Worm (Caenorhabditis elegans) whole organism, L3 larva: ENCODE data around the gene Y116A8C.40.

Experiments used
- fkh-10 ChIP-seq: sonication (generic microtip); optimal IDR thresholded peaks from 2 replicates; lab custom pipeline; 2017; ENCODE audit warnings: missing biosample characterization, missing genetic modification reagents, missing genetic modification characterization
- fkh-2 ChIP-seq: fragments of 150-350 bp; optimal IDR thresholded peaks from 2 replicates; lab custom pipeline; 2014; ENCODE audit warnings: missing biosample characterization, missing genetic modification reagents, missing genetic modification characterization
- mdl-1 ChIP-seq: fragments of 150-350 bp; optimal IDR thresholded peaks from 2 replicates; lab custom pipeline; 2014; ENCODE audit warnings: missing biosample characterization, missing genetic modification characterization
- mml-1 ChIP-seq: fragments of 150-350 bp; sonication (generic microtip); optimal IDR thresholded peaks from 3 replicates; lab custom pipeline; 2014; ENCODE audit warnings: missing biosample characterization, missing genetic modification characterization
- ztf-11 ChIP-seq: fragments of 150-350 bp; optimal IDR thresholded peaks from 2 replicates; lab custom pipeline; 2014; ENCODE audit warnings: missing biosample characterization, missing genetic modification characterization

DNA sequence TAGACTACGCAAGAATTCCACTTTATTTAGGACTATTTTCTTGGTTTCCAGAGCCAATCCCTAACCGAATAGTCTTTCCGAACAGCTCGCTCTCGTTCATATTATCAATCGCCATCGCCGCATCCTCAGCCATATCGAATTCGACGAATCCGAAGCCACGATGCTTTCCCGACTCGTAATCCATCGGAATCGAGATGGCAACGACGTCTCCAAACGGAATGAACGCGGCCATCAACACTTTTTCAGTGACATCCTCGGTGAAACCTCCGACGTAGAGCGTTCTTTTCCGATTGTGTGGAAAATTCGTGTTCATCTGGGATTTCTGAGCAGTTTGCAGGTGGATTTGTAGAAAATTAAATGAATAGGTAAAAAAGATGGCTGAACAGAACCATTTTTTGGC, 34.4 kb downstream of the Y116A8C.40 start, which contains the start of gene cyn-13:
- no peak for TF ChIP-seq mml-1 (tag; lab: Kevin White, UChicago)
- TF ChIP-seq mdl-1 (tag; lab: Kevin White, UChicago) = no peak
- no peak for TF ChIP-seq fkh-2 (tag; lab: Kevin White, UChicago)
- no peak for TF ChIP-seq ztf-11 (tag; lab: Kevin White, UChicago)
- TF ChIP-seq fkh-10 (GFP tag; lab: Kevin White, UChicago) = no peak
